Worm (Caenorhabditis elegans) whole organism, L3 larva: ENCODE measurements around the gene rips-1.

ENCODE experiments used
- aly-2 ChIP-seq: fragments of 150-350 bp; optimal IDR thresholded peaks from 2 replicates; lab custom pipeline; 2014; ENCODE audit warnings: missing biosample characterization, missing genetic modification characterization
- egl-27 ChIP-seq: sonication (generic microtip); optimal IDR thresholded peaks from 4 replicates; lab custom pipeline; 2017; ENCODE audit warnings: missing biosample characterization, missing genetic modification reagents, missing genetic modification characterization
- nhr-11 ChIP-seq: fragments of 150-350 bp; optimal IDR thresholded peaks from 2 replicates; lab custom pipeline; 2014; ENCODE audit warnings: missing biosample characterization, missing genetic modification characterization
- pha-4 ChIP-seq: fragments of 150-350 bp; optimal IDR thresholded peaks from 2 replicates; lab custom pipeline; 2014; ENCODE audit warnings: missing biosample characterization, missing genetic modification reagents, missing genetic modification characterization
- snpc-4 ChIP-seq: fragments of 150-350 bp; optimal IDR thresholded peaks from 2 replicates; lab custom pipeline; 2014; ENCODE audit warnings: missing biosample characterization, missing genetic modification characterization
- unc-39 ChIP-seq: sonication (generic microtip); optimal IDR thresholded peaks from 4 replicates; lab custom pipeline; 2017; ENCODE audit warnings: missing biosample characterization, missing genetic modification characterization

DNA sequence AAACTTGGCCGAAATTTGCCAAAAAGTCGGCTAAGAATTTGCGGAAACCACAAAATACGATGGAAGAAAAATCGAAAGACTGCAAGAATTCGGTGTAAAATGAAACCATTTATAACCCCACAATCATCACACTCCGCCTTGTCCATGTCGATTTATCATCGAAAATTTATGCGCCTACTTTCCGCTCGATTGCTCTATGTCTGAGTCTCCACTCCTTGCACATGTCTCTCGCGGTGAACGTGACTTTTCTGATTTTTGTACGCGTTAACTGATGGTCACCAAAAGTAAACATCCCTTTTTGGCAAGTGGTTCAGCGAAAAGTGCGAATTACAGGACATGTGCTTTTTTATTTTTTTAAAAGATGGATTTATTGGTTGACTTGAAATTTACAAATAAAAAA, 5.1 kb downstream of the rips-1 start:
- TF ChIP-seq pha-4 (tag; lab: Kevin White, UChicago) = peak; percentile 71
- no peak for TF ChIP-seq egl-27 (tag; lab: Kevin White, UChicago)
- TF ChIP-seq aly-2 = no peak
- no peak for TF ChIP-seq nhr-11 (tag; lab: Kevin White, UChicago)
- no peak for TF ChIP-seq unc-39
- TF ChIP-seq snpc-4 (tag; lab: Kevin White, UChicago) = no peak
